Worm (Caenorhabditis elegans): ENCODE measurements around the gene F32A5.8.

Gene F32A5.8

DNA sequence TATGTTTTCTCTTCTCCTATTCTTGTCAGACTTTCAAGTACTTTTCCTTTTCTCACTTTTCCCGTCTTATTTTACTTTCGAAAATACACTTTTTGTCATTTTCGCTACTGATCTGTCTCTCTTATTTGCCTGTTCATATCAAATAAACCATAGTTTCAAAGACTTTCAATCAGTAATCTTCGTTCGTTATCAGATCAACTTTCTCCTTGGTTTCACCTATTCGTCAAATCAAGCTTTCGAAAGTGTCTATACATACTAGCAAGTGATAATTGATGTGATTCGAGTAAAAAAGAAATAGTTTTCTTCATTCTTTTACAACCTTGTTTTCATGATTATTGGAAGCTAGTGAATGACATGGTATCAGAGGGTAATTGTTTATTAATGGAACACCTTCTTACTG is 13.2 kb upstream of the F32A5.8 start:
- TF ChIP-seq T22C8.4 (GFP tag; IDR thresholded peaks at IDR 0.05): no peak
- TF ChIP-seq cog-1 (tag; optimal IDR thresholded peaks at IDR 0.05): no peak
- TF ChIP-seq ref-1 (GFP tag; conservative IDR thresholded peaks at IDR 0.05): no peak
- no peak for TF ChIP-seq ztf-29 (GFP tag; IDR thresholded peaks at IDR 0.05)
- no peak for TF ChIP-seq flt-1 (GFP tag; IDR thresholded peaks at IDR 0.05)
- TF ChIP-seq ztf-23 (GFP tag; IDR thresholded peaks at IDR 0.05): no peak
- no peak for TF ChIP-seq tab-1 (GFP tag; IDR thresholded peaks at IDR 0.05)
- no peak for TF ChIP-seq med-1 (GFP tag; optimal IDR thresholded peaks at IDR 0.05; ENCODE audit: insufficient read depth)
- TF ChIP-seq klf-2 (GFP tag; conservative IDR thresholded peaks at IDR 0.05): no peak

DNA sequence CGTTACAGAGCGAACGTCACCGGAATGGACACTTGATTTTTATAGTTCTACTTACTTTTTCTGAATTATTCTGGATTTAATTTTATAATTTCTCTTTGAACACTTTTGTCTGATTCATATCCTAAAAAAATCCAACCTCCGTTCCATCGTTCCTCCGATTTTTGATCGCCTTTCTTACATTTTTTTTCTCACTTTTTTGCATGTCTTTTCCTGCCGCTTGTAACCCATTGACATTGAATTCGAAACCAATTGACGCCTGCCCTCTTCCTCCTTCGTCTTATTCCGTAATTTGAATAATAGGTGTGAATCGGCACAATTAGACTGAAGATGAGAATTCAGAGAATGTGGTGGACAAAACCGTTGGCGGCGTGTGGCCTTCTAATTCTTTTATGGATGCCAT is 10.3 kb upstream of the F32A5.8 start, which contains the start of gene skpo-3:
Gene skpo-3, plus strand, starts transcription at position 301 of the 400 bp plus-strand sequence.
- TF ChIP-seq tab-1 (GFP tag; IDR thresholded peaks at IDR 0.05) (no peak), ztf-29 (GFP tag; IDR thresholded peaks at IDR 0.05) (no peak), cog-1 (tag; optimal IDR thresholded peaks at IDR 0.05) (no peak), ztf-23 (GFP tag; IDR thresholded peaks at IDR 0.05) (no peak), med-1 (GFP tag; optimal IDR thresholded peaks at IDR 0.05; ENCODE audit: insufficient read depth) (no peak), flt-1 (GFP tag; IDR thresholded peaks at IDR 0.05) (no peak), klf-2 (GFP tag; conservative IDR thresholded peaks at IDR 0.05) (no peak), T22C8.4 (GFP tag; IDR thresholded peaks at IDR 0.05) (no peak), ref-1 (GFP tag; conservative IDR thresholded peaks at IDR 0.05) (no peak)

DNA sequence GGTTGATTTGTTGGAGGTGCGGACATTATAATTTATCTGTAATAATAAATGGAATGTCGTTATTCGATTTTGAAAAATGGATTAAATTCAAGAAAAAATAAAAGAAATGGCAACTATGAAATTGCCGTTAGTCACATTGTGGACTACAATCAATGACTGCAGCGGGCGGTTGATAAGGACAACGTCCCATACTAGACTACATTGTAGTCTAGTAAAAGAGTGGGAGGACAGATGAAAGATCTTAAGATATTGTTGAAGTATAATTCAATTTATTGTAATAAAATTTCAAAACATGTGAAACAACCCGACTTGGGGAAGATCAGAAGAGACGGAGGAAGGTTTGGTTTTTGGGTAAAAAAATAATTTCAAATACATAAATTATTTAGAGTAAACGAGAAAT is 3.9 kb upstream of the F32A5.8 start, which contains the start of the genes prx-13 and ada-2:
Gene prx-13, minus strand, starts transcription at position 38 of the 400 bp plus-strand sequence.
Gene ada-2, plus strand, starts transcription at position 282 of the 400 bp plus-strand sequence.
- no peak for TF ChIP-seq ztf-29 (GFP tag; IDR thresholded peaks at IDR 0.05)
- TF ChIP-seq klf-2 (GFP tag; conservative IDR thresholded peaks at IDR 0.05): no peak
- no peak for TF ChIP-seq T22C8.4 (GFP tag; IDR thresholded peaks at IDR 0.05)
- TF ChIP-seq tab-1 (GFP tag; IDR thresholded peaks at IDR 0.05): no peak
- TF ChIP-seq flt-1 (GFP tag; IDR thresholded peaks at IDR 0.05): no peak
- TF ChIP-seq ztf-23 (GFP tag; IDR thresholded peaks at IDR 0.05): no peak
- TF ChIP-seq cog-1 (tag; optimal IDR thresholded peaks at IDR 0.05): no peak
- no peak for TF ChIP-seq med-1 (GFP tag; optimal IDR thresholded peaks at IDR 0.05; ENCODE audit: insufficient read depth)
- no peak for TF ChIP-seq ref-1 (GFP tag; conservative IDR thresholded peaks at IDR 0.05)

DNA sequence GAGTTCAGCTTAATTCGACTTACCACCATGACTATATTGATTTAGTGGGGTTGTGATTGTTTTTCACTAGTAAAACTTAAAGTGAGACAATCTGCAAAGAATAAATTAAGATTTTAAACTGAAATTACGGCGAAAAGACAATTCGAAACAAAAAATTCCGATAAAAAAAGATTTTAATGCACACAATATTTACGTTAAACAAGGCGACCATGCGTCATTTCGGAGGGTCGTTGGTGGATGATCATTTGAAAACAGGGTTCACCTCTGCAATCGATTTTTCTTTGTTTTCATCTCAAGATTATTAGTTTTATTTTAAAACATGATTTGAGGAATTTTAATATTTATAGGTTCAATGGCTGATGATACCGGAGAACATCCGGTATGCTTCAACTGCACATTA is 2.8 kb upstream of the F32A5.8 start, which contains the start of gene lsm-4:
Gene lsm-4, minus strand, starts transcription at position 91 of the 400 bp plus-strand sequence.
- no peak for TF ChIP-seq med-1 (GFP tag; optimal IDR thresholded peaks at IDR 0.05; ENCODE audit: insufficient read depth)
- no peak for TF ChIP-seq tab-1 (GFP tag; IDR thresholded peaks at IDR 0.05)
- TF ChIP-seq flt-1 (GFP tag; IDR thresholded peaks at IDR 0.05): no peak
- TF ChIP-seq ztf-23 (GFP tag; IDR thresholded peaks at IDR 0.05): no peak
- no peak for TF ChIP-seq cog-1 (tag; optimal IDR thresholded peaks at IDR 0.05)
- no peak for TF ChIP-seq T22C8.4 (GFP tag; IDR thresholded peaks at IDR 0.05)
- TF ChIP-seq ztf-29 (GFP tag; IDR thresholded peaks at IDR 0.05): no peak
- no peak for TF ChIP-seq ref-1 (GFP tag; conservative IDR thresholded peaks at IDR 0.05)
- no peak for TF ChIP-seq klf-2 (GFP tag; conservative IDR thresholded peaks at IDR 0.05)

DNA sequence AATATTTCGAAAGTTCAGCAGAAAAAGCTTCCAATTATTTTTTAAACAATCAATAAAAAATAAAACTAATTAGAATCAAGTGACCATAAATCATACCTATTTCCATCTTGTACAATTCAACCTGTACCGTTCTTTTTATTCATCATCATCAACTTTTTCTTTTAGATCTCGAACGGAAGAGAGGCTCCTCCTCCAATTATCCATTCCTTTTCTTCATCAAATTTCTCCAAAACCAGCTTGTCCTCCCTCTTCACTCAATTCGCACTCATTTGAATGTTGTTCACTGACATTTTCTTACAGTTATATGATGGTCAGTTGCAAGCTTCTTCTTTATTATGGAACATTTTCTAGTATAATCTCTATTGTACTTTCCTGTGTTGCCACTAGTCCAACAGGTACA is 5.9 kb downstream of the F32A5.8 start, which contains the start of gene C30G12.4:
Gene C30G12.4, plus strand, starts transcription at position 301 of the 400 bp plus-strand sequence.
- TF ChIP-seq T22C8.4 (GFP tag; IDR thresholded peaks at IDR 0.05): no peak
- TF ChIP-seq ref-1 (GFP tag; conservative IDR thresholded peaks at IDR 0.05): no peak
- TF ChIP-seq ztf-29 (GFP tag; IDR thresholded peaks at IDR 0.05): no peak
- no peak for TF ChIP-seq ztf-23 (GFP tag; IDR thresholded peaks at IDR 0.05)
- TF ChIP-seq klf-2 (GFP tag; conservative IDR thresholded peaks at IDR 0.05): no peak
- TF ChIP-seq med-1 (GFP tag; optimal IDR thresholded peaks at IDR 0.05; ENCODE audit: insufficient read depth): no peak
- no peak for TF ChIP-seq flt-1 (GFP tag; IDR thresholded peaks at IDR 0.05)
- no peak for TF ChIP-seq cog-1 (tag; optimal IDR thresholded peaks at IDR 0.05)
- no peak for TF ChIP-seq tab-1 (GFP tag; IDR thresholded peaks at IDR 0.05)

DNA sequence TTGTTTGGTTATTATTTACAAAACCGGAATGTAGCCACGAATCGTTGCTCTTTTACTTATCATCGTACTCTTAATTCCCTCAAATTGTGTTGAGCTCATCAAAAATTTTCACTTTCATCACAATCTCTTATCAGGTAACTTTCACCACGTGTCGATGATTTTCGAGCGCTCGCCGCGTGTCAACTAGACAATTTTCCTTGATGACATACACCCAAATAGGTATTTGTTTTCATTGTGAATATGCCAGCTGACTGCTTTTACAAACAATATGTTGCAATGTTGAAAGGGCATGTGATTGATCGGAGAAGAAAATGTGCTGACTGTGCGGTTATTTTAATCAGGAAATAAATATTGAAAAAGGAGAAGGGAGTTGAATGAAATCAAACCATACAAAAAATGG is 8.8 kb downstream of the F32A5.8 start:
- no peak for TF ChIP-seq ztf-23 (GFP tag; IDR thresholded peaks at IDR 0.05)
- TF ChIP-seq cog-1 (tag; optimal IDR thresholded peaks at IDR 0.05): no peak
- no peak for TF ChIP-seq tab-1 (GFP tag; IDR thresholded peaks at IDR 0.05)
- TF ChIP-seq ztf-29 (GFP tag; IDR thresholded peaks at IDR 0.05): no peak
- no peak for TF ChIP-seq med-1 (GFP tag; optimal IDR thresholded peaks at IDR 0.05; ENCODE audit: insufficient read depth)
- no peak for TF ChIP-seq ref-1 (GFP tag; conservative IDR thresholded peaks at IDR 0.05)
- TF ChIP-seq T22C8.4 (GFP tag; IDR thresholded peaks at IDR 0.05): no peak
- no peak for TF ChIP-seq flt-1 (GFP tag; IDR thresholded peaks at IDR 0.05)
- TF ChIP-seq klf-2 (GFP tag; conservative IDR thresholded peaks at IDR 0.05): no peak

DNA sequence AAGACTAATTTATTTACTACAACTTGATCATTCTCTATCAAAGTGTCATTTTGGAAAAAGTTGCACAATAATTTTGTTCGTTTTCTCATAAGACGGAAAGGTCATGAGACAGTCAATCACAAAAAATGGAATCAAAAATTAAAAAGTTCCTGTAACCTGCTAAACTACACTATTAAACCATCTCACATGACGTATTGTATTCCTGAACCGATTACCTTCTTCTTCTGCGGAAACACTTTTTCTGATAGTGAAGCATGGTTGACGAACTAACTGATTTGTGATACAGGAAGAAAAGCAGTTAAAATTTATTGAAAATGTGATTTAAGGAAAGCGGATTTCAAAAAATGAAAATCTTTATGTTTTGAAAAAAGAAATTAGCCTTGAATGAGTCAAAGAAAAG is 13.9 kb downstream of the F32A5.8 start:
- no peak for TF ChIP-seq flt-1 (GFP tag; IDR thresholded peaks at IDR 0.05)
- no peak for TF ChIP-seq ref-1 (GFP tag; conservative IDR thresholded peaks at IDR 0.05)
- TF ChIP-seq T22C8.4 (GFP tag; IDR thresholded peaks at IDR 0.05): no peak
- TF ChIP-seq ztf-23 (GFP tag; IDR thresholded peaks at IDR 0.05): no peak
- no peak for TF ChIP-seq klf-2 (GFP tag; conservative IDR thresholded peaks at IDR 0.05)
- no peak for TF ChIP-seq cog-1 (tag; optimal IDR thresholded peaks at IDR 0.05)
- TF ChIP-seq tab-1 (GFP tag; IDR thresholded peaks at IDR 0.05): no peak
- no peak for TF ChIP-seq med-1 (GFP tag; optimal IDR thresholded peaks at IDR 0.05; ENCODE audit: insufficient read depth)

DNA sequence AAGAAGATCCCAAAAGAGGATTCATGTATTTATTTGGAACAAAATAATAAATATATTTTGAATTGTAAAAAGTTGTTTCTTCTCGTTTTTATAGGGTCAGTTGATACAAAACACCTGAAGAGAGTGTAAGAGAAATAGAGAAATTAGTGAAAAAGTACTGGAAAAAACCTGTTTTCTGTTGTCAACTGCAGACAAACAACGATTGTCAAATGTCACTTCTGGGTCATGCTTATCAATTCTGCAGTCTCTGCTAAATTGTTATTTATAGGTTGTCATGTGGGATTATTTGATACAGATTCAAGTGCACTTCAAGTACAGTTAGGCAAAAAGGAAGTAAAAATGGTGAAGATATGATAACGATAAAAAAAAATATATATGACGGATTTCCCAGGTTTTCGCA is 16.6 kb downstream of the F32A5.8 start:
- TF ChIP-seq cog-1 (tag; optimal IDR thresholded peaks at IDR 0.05) (no peak), flt-1 (GFP tag; IDR thresholded peaks at IDR 0.05) (no peak)

DNA sequence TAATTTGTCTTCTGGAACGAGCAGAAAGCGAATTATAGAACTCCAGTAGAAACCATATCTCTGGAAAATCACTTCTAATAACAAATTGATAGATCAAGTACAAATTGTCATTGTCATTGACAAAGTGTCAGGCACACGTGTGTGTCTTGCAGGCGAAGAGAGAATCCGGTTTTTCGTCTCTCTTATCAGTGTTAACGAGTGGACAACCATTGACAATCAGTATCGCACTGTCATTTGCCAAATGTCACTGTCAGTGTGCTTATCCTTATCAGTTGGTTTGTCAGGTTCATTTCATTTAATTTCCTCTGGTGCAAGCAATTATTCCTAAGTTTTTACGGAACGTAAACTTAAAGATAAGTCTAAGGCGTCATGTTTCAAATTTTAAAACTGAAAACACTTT is 17.6 kb downstream of the F32A5.8 start:
- no peak for TF ChIP-seq tab-1 (GFP tag; IDR thresholded peaks at IDR 0.05)
- no peak for TF ChIP-seq cog-1 (tag; optimal IDR thresholded peaks at IDR 0.05)
- no peak for TF ChIP-seq ztf-23 (GFP tag; IDR thresholded peaks at IDR 0.05)
- TF ChIP-seq T22C8.4 (GFP tag; IDR thresholded peaks at IDR 0.05): no peak
- no peak for TF ChIP-seq klf-2 (GFP tag; conservative IDR thresholded peaks at IDR 0.05)
- TF ChIP-seq ref-1 (GFP tag; conservative IDR thresholded peaks at IDR 0.05): no peak
- no peak for TF ChIP-seq flt-1 (GFP tag; IDR thresholded peaks at IDR 0.05)
- TF ChIP-seq med-1 (GFP tag; optimal IDR thresholded peaks at IDR 0.05; ENCODE audit: insufficient read depth): no peak
- TF ChIP-seq ztf-29 (GFP tag; IDR thresholded peaks at IDR 0.05): no peak

DNA sequence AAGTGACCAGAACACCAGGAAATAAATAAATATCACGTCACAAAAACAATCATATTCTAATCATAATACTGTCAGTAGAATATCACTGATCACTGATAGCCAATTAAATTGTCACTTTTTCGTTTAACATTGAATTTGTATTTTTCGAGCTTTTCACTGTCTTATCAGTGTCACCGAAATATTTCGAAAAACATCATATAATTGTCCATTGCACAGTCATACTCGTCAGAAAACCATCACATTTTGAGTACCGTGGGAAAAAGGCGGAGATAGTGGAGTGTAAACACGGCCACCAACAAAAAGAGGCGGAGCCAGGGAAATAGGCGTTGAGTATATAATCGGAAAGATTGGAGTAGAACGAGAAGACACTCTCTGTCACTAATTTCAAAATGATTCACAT is 21.3 kb downstream of the F32A5.8 start:
- TF ChIP-seq tab-1 (GFP tag; IDR thresholded peaks at IDR 0.05) (no peak), ztf-23 (GFP tag; IDR thresholded peaks at IDR 0.05) (no peak), ztf-29 (GFP tag; IDR thresholded peaks at IDR 0.05) (no peak), med-1 (GFP tag; optimal IDR thresholded peaks at IDR 0.05; ENCODE audit: insufficient read depth) (no peak), flt-1 (GFP tag; IDR thresholded peaks at IDR 0.05) (no peak), T22C8.4 (GFP tag; IDR thresholded peaks at IDR 0.05) (no peak), klf-2 (GFP tag; conservative IDR thresholded peaks at IDR 0.05) (no peak), ref-1 (GFP tag; conservative IDR thresholded peaks at IDR 0.05) (no peak)
